Fruit fly (Drosophila melanogaster): ENCODE results near the gene CG6179.

CG6179 gene

dm6 chrX:18405567-18406059 is 25.7 kb downstream of the CG6179 start (continued):
- TF ChIP-seq MTF-1 (GFP tag; optimal IDR thresholded peaks at IDR 0.05; ENCODE audit: borderline replicate concordance), result no peak
- peak in 1 of 2 experiments; percentile 84 for TF ChIP-seq Eip74EF (GFP tag; optimal IDR thresholded peaks at IDR 0.05)
- no peak; the same call in 1 of the 2 replicates for TF ChIP-seq Lim3 (GFP tag; IDR thresholded peaks at IDR 0.05)
- no peak for TF ChIP-seq gfzf (GFP tag; optimal IDR thresholded peaks at IDR 0.05)
- TF ChIP-seq org-1 (GFP tag; optimal IDR thresholded peaks at IDR 0.05), result peak; percentile 39
- TF ChIP-seq tin (GFP tag; optimal IDR thresholded peaks at IDR 0.05), result peak; percentile 57
- TF ChIP-seq CG10147 (GFP tag; optimal IDR thresholded peaks at IDR 0.05), result peak; percentile 49
- TF ChIP-seq Rfx (GFP tag; IDR thresholded peaks at IDR 0.05), result peak; percentile 72
- 0 out of 2 replicates have a peak, but pooled peaks have one; percentile 44 for TF ChIP-seq Awh (GFP tag; IDR thresholded peaks at IDR 0.05)
- no peak for TF ChIP-seq B-H2 (GFP tag; optimal IDR thresholded peaks at IDR 0.05)
- peak; percentile 27 for TF ChIP-seq CG2875 (GFP tag; optimal IDR thresholded peaks at IDR 0.05)
- no peak for TF ChIP-seq CG2116 (GFP tag; optimal IDR thresholded peaks at IDR 0.05)
- peak; percentile 32 for TF ChIP-seq tap (tag; optimal IDR thresholded peaks at IDR 0.05)
- peak; percentile 51; the same call in 2 of the 3 replicates for TF ChIP-seq CG11695 (GFP tag; IDR thresholded peaks at IDR 0.05)
- TF ChIP-seq HmgD (GFP tag; optimal IDR thresholded peaks at IDR 0.05), result no peak
- no peak for TF ChIP-seq fd64A (GFP tag; optimal IDR thresholded peaks at IDR 0.05)
- peak; percentile 42; the same call in 1 of the 2 replicates for TF ChIP-seq sens-2 (GFP tag; IDR thresholded peaks at IDR 0.05)
- TF ChIP-seq crol (GFP tag; IDR thresholded peaks at IDR 0.05), result no peak
- TF ChIP-seq sim (GFP tag; IDR thresholded peaks at IDR 0.05), result no peak
- TF ChIP-seq jumu (GFP tag; optimal IDR thresholded peaks at IDR 0.05), result no peak
- TF ChIP-seq Fer3 (tag; optimal IDR thresholded peaks at IDR 0.05), result peak; percentile 10
- peak; percentile 35 for TF ChIP-seq pum (GFP tag; optimal IDR thresholded peaks at IDR 0.05)
- peak; percentile 61 for TF ChIP-seq odd (GFP tag; optimal IDR thresholded peaks at IDR 0.05)
- no peak for TF ChIP-seq CG7357 (GFP tag; IDR thresholded peaks at IDR 0.05)
- TF ChIP-seq D (optimal IDR thresholded peaks at IDR 0.05), result no peak
- peak; percentile 59 for TF ChIP-seq D (GFP tag; optimal IDR thresholded peaks at IDR 0.05)
- TF ChIP-seq ftz-f1 (GFP tag; optimal IDR thresholded peaks at IDR 0.05), result no peak
- no peak for TF ChIP-seq CG15073 (GFP tag; optimal IDR thresholded peaks at IDR 0.05)
- peak; percentile 1 for TF ChIP-seq HmgZ (tag; optimal IDR thresholded peaks at IDR 0.05)
- no peak for TF ChIP-seq sug (tag; optimal IDR thresholded peaks at IDR 0.05)
- peak; percentile 60 for TF ChIP-seq Blimp-1 (GFP tag; optimal IDR thresholded peaks at IDR 0.05)
- peak; percentile 16; the same call in 1 of the 2 replicates for TF ChIP-seq ssp (GFP tag; IDR thresholded peaks at IDR 0.05)
- TF ChIP-seq dm (GFP tag; optimal IDR thresholded peaks at IDR 0.05), result no peak
- TF ChIP-seq al (GFP tag; IDR thresholded peaks at IDR 0.05), result peak; percentile 38; the same call in 1 of the 2 replicates
- no peak for TF ChIP-seq psq (GFP tag; optimal IDR thresholded peaks at IDR 0.05)
- TF ChIP-seq Nf-YA (GFP tag; IDR thresholded peaks at IDR 0.05), result no peak
- no peak for TF ChIP-seq schlank (tag; optimal IDR thresholded peaks at IDR 0.05)
- no peak for TF ChIP-seq CG5953 (GFP tag; IDR thresholded peaks at IDR 0.05)
- peak; percentile 42; the same call in 1 of the 2 replicates for TF ChIP-seq CG32767 (GFP tag; IDR thresholded peaks at IDR 0.05)

dm6 chrX:18406593-18407393 is 26.9 kb downstream of the CG6179 start:
- TF ChIP-seq CG10267 (tag; optimal IDR thresholded peaks at IDR 0.05), result no peak
- TF ChIP-seq maf-S (GFP tag; optimal IDR thresholded peaks at IDR 0.05), result no peak
- no peak for TF ChIP-seq Hsf (GFP tag; optimal IDR thresholded peaks at IDR 0.05)
- TF ChIP-seq Optix (GFP tag; IDR thresholded peaks at IDR 0.05), result no peak
- no peak for TF ChIP-seq CG7372 (GFP tag; IDR thresholded peaks at IDR 0.05)
- no peak for TF ChIP-seq fd64A (GFP tag; optimal IDR thresholded peaks at IDR 0.05)
- TF ChIP-seq gcm (GFP tag; optimal IDR thresholded peaks at IDR 0.05), result no peak
- TF ChIP-seq crol (GFP tag; IDR thresholded peaks at IDR 0.05), result peak; percentile 93
- TF ChIP-seq sd (tag; optimal IDR thresholded peaks at IDR 0.05), result no peak
- no peak for TF ChIP-seq Xbp1 (GFP tag; optimal IDR thresholded peaks at IDR 0.05)
- TF ChIP-seq dmrt99B (tag; optimal IDR thresholded peaks at IDR 0.05), result no peak
- no peak for TF ChIP-seq gsb (GFP tag; IDR thresholded peaks at IDR 0.05)
- TF ChIP-seq B-H2 (GFP tag; optimal IDR thresholded peaks at IDR 0.05), result no peak
- no peak for TF ChIP-seq Sox100B (GFP tag; optimal IDR thresholded peaks at IDR 0.05)
- no peak for TF ChIP-seq CG18764 (GFP tag; optimal IDR thresholded peaks at IDR 0.05)
